Worm (Caenorhabditis elegans): ENCODE results near the gene col-2.

ce11 chrIV:10067541-10067940 lies 17.7 kb downstream of the col-2 start, which contains the start of gene cwn-2:
- TF ChIP-seq W03F9.2 (tag; optimal IDR thresholded peaks at IDR 0.05) (no peak), him-1 (tag; optimal IDR thresholded peaks at IDR 0.05) (no peak)

Data from whole organism, L4/young adult.